Fruit fly (Drosophila melanogaster) whole organism, prepupa: ENCODE data around the gene lectin-37Db.

ENCODE experiments used
- CG11902 ChIP-seq: fragments of 200-800 bp; sonication (Bioruptor generic); optimal IDR thresholded peaks from 3 replicates; lab custom pipeline; 2016; ENCODE audit warnings: missing biosample characterization, missing genetic modification characterization
- CG32006 ChIP-seq: fragments of 200-800 bp; sonication (Bioruptor generic); optimal IDR thresholded peaks from 3 replicates; lab custom pipeline; 2017; ENCODE audit warnings: missing biosample characterization, mild to moderate bottlenecking, missing genetic modification characterization
- CG4318 ChIP-seq: fragments of 200-800 bp; sonication (Bioruptor generic); optimal IDR thresholded peaks from 3 replicates; lab custom pipeline; 2017; ENCODE audit warnings: missing biosample characterization, mild to moderate bottlenecking, missing genetic modification characterization
- Eip75B ChIP-seq: fragments of 200-800 bp; sonication (Bioruptor generic); optimal IDR thresholded peaks from 3 replicates; lab custom pipeline; 2016; ENCODE audit warnings: missing biosample characterization, missing genetic modification characterization
- Hr39 ChIP-seq: fragments of 200-800 bp; sonication (Bioruptor generic); optimal IDR thresholded peaks from 2 replicates; lab custom pipeline; 2016; ENCODE audit warnings: missing biosample characterization, missing genetic modification characterization
- Lpt ChIP-seq: fragments of 200-800 bp; sonication (Bioruptor generic); optimal IDR thresholded peaks from 3 replicates; lab custom pipeline; 2016; ENCODE audit warnings: missing biosample characterization, missing genetic modification characterization
- Sox15 ChIP-seq: fragments of 200-800 bp; sonication (Bioruptor generic); optimal IDR thresholded peaks from 3 replicates; lab custom pipeline; 2016; ENCODE audit warnings: missing biosample characterization, missing genetic modification characterization
- acj6 ChIP-seq: fragments of 200-800 bp; sonication (Bioruptor generic); optimal IDR thresholded peaks from 3 replicates; lab custom pipeline; 2016; ENCODE audit warnings: missing biosample characterization, missing genetic modification characterization
- eg ChIP-seq: fragments of 200-800 bp; sonication (Bioruptor generic); IDR thresholded peaks from 3 replicates; pipeline ENCODE4 v1.3.6; 2022; ENCODE audit warnings: missing biosample characterization, missing genetic modification characterization
- esn ChIP-seq: fragments of 200-800 bp; sonication (Bioruptor generic); optimal IDR thresholded peaks from 2 replicates; lab custom pipeline; 2016; ENCODE audit warnings: missing biosample characterization, mild to moderate bottlenecking, missing genetic modification characterization, moderate library complexity
- fd85E ChIP-seq: fragments of 200-800 bp; sonication (Bioruptor generic); optimal IDR thresholded peaks from 3 replicates; lab custom pipeline; 2016; ENCODE audit warnings: missing biosample characterization, missing genetic modification characterization
- salr ChIP-seq, 2 experiments: fragments of 200-800 bp; sonication (Bioruptor generic); optimal IDR thresholded peaks; 3 replicates each; lab custom pipeline; 2016 to 2018; ENCODE audit warnings: missing biosample characterization in 2 of 2, missing genetic modification characterization in 2 of 2, mild to moderate bottlenecking in 1 of 2
- ss ChIP-seq, 2 experiments: fragments of 200-800 bp; sonication (Bioruptor generic); optimal IDR thresholded peaks; 2 replicates in 1 of 2; 3 replicates in 1 of 2; lab custom pipeline; 2017 to 2018; ENCODE audit warnings: mild to moderate bottlenecking in 2 of 2, missing biosample characterization in 2 of 2, missing genetic modification characterization in 2 of 2, moderate library complexity in 1 of 2

dm6 chr2L:19429731-19430130, 10.9 kb downstream of the lectin-37Db start:
- TF ChIP-seq Eip75B (no peak), Lpt (no peak), acj6 (GFP tag; lab: Kevin White, UChicago) (no peak), Hr39 (no peak), CG11902 (GFP tag; lab: Kevin White, UChicago) (no peak), ss (GFP tag; optimal IDR thresholded peaks at IDR 0.05; lab: Kevin White, UChicago) (no peak), esn (GFP tag; lab: Kevin White, UChicago) (no peak), Sox15 (GFP tag; lab: Kevin White, UChicago) (no peak), salr (GFP tag; optimal IDR thresholded peaks at IDR 0.05; lab: Kevin White, UChicago) (no peak), CG4318 (GFP tag; lab: Kevin White, UChicago) (no peak), fd85E (GFP tag; lab: Kevin White, UChicago) (no peak), eg (no peak), CG32006 (GFP tag; lab: Kevin White, UChicago) (no peak)
